Worm (Caenorhabditis elegans): ENCODE measurements around the gene R10D12.10.

DNA sequence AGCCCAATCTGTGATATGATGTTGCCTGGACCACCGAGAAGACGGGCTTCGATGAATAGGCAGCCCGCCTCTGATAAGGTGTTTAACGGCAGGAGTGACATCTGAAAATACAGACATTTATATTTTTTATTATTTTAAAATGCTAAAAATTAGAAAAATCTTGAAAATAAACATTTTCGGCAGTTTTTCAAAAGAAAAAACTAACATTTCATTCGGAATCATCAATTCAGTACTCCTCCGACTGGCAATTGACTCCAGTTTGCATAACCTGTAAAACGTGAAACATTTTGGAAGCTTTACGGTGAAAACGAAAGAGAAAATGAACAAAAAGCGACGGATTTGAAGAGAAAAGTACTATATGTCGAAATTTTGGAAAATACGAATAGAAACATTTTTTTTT lies 47.7 kb upstream of the R10D12.10 start, which contains the start of gene ric-7:
- TF ChIP-seq C38D4.7 (GFP tag; optimal IDR thresholded peaks at IDR 0.05), result no peak
- no peak for TF ChIP-seq tbx-2 (tag; optimal IDR thresholded peaks at IDR 0.05)
- no peak for TF ChIP-seq pha-2 (tag; optimal IDR thresholded peaks at IDR 0.05)
- TF ChIP-seq nfya-1 (tag; optimal IDR thresholded peaks at IDR 0.05), result no peak
- no peak for TF ChIP-seq ref-2 (tag; optimal IDR thresholded peaks at IDR 0.05)
- no peak for TF ChIP-seq hlh-13 (GFP tag; optimal IDR thresholded peaks at IDR 0.05)
- TF ChIP-seq ama-1 (optimal IDR thresholded peaks at IDR 0.05), result no peak
- no peak for TF ChIP-seq dve-1 (tag; optimal IDR thresholded peaks at IDR 0.05)
- no peak for TF ChIP-seq ceh-31 (tag; optimal IDR thresholded peaks at IDR 0.05)
